Fruit fly (Drosophila melanogaster) whole organism: Measurements from ENCODE around the gene dpr2.

Experiments
- CG8478 ChIP-seq: fragments of >200 bp; optimal IDR thresholded peaks from 2 replicates; lab custom pipeline; 2018; ENCODE audit warnings: inconsistent platforms
- Dll ChIP-seq: fragments of >200 bp; optimal IDR thresholded peaks from 2 replicates; lab custom pipeline; 2017
- EcR ChIP-seq, 2 experiments: fragments of >200 bp; optimal IDR thresholded peaks; 2 replicates each; lab custom pipeline; 2017; ENCODE audit warnings: missing biosample characterization in 2 of 2, missing genetic modification characterization in 2 of 2, missing genetic modification reagents in 2 of 2
- pan ChIP-seq: fragments of >200 bp; optimal IDR thresholded peaks from 2 replicates; lab custom pipeline; 2017
- psq ChIP-seq: fragments of >200 bp; optimal IDR thresholded peaks from 2 replicates; lab custom pipeline; 2017
- usp ChIP-seq: fragments of >200 bp; optimal IDR thresholded peaks from 2 replicates; lab custom pipeline; 2017; ENCODE audit warnings: missing biosample characterization, missing genetic modification characterization, mixed read lengths

DNA sequence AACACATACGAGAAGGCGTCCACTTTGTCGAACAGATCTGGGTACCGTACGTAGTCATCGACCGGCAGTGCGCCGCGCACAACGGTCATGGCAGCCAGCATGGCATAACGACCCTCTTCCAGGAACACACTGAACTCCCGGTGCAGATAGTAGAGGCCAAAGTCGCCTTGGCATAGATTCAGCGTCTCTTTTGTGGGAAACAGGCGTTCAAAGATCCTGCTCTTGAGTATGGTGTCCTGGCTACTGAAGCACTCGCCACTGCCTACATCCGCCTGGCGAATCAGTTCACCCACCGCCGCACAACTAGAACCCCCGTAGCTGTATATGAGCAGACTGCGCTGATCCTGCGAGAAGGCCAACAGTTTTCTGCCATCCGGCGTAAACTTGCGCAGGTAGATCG, 10.7 kb upstream of the dpr2 start:
- TF ChIP-seq CG8478 (no peak), Dll (lab: Kevin White, UChicago) (no peak), psq (lab: Kevin White, UChicago) (no peak), pan (no peak), EcR (GFP tag; optimal IDR thresholded peaks at IDR 0.05; lab: Kevin White, UChicago) (no peak), usp (no peak)
